Worm (Caenorhabditis elegans): ENCODE measurements around the gene daf-37.

Gene daf-37

DNA sequence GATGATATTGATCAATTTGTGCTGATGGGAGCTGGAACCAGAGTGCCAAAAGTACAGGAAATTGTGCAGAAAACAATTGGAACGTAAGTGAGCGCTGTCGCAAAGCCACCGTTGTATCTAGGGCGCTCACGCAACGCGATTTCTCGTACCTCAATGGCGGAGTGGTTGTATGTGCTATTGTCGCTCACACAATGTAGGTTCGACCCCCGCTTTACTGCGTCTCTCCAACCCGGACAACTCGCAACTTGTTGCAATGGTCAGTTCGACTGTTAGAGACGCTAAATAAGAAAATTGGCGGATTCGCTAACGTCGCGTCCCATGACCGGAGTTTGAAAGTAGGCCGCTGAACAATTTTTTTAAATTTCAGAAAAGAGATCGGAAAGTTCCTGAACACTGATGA is 40.5 kb upstream of the daf-37 start (continued):
- TF ChIP-seq tbp1 (GFP tag; optimal IDR thresholded peaks at IDR 0.05) = peak; percentile 92
- TF ChIP-seq aptf-2 (GFP tag; conservative IDR thresholded peaks at IDR 0.05) = no peak
- TF ChIP-seq madf-6 (GFP tag; IDR thresholded peaks at IDR 0.05) = peak; percentile 55
- TF ChIP-seq K12H6.12 (tag; optimal IDR thresholded peaks at IDR 0.05) = no peak
- peak; percentile 80 for TF ChIP-seq lin-26 (GFP tag; IDR thresholded peaks at IDR 0.05)
- TF ChIP-seq nhr-120 (GFP tag; IDR thresholded peaks at IDR 0.05) = no peak
- peak; percentile 68 for TF ChIP-seq attf-5 (GFP tag; optimal IDR thresholded peaks at IDR 0.05)
- TF ChIP-seq B0336.3 (GFP tag; IDR thresholded peaks at IDR 0.05) = 0 out of 2 replicates have a peak, but pooled peaks have one; percentile 13
- peak; percentile 73 for TF ChIP-seq dox-1 (GFP tag; IDR thresholded peaks at IDR 0.05)
- peak; percentile 37 for TF ChIP-seq madf-10 (tag; optimal IDR thresholded peaks at IDR 0.05)
- TF ChIP-seq ztf-26 (tag; optimal IDR thresholded peaks at IDR 0.05) = peak; percentile 58
- no peak for TF ChIP-seq ztf-3 (GFP tag; optimal IDR thresholded peaks at IDR 0.05)
- TF ChIP-seq somi-1 (GFP tag; optimal IDR thresholded peaks at IDR 0.05) = no peak
- TF ChIP-seq nfya-2 (GFP tag; IDR thresholded peaks at IDR 0.05) = no peak
- no peak for TF ChIP-seq ztf-22 (GFP tag; optimal IDR thresholded peaks at IDR 0.05)
- 0 out of 2 replicates have a peak, but pooled peaks have one; percentile 41 for TF ChIP-seq cebp-2 (GFP tag; IDR thresholded peaks at IDR 0.05)
- no peak for TF ChIP-seq ets-4 (GFP tag; optimal IDR thresholded peaks at IDR 0.05)
- TF ChIP-seq atf-7 (tag; optimal IDR thresholded peaks at IDR 0.05) = peak; percentile 40
- TF ChIP-seq hlh-26 (GFP tag; conservative IDR thresholded peaks at IDR 0.05) = no peak
- 0 out of 2 replicates have a peak, but pooled peaks have one; percentile 11 for TF ChIP-seq cebp-1 (GFP tag; IDR thresholded peaks at IDR 0.05)
- TF ChIP-seq cebp-1 (tag; optimal IDR thresholded peaks at IDR 0.05) = peak; percentile 62
- TF ChIP-seq ceh-91 (GFP tag; IDR thresholded peaks at IDR 0.05) = no peak
- TF ChIP-seq fkh-3 (tag; optimal IDR thresholded peaks at IDR 0.05) = peak; percentile 63
- TF ChIP-seq ceh-58 (GFP tag; IDR thresholded peaks at IDR 0.05) = no peak
- peak; percentile 17 for TF ChIP-seq F52B5.7 (tag; optimal IDR thresholded peaks at IDR 0.05)
- TF ChIP-seq F57A8.1 (GFP tag; optimal IDR thresholded peaks at IDR 0.05) = no peak
- peak; percentile 62 for TF ChIP-seq lin-54 (GFP tag; optimal IDR thresholded peaks at IDR 0.05)
- no peak for TF ChIP-seq zfh-2 (GFP tag; conservative IDR thresholded peaks at IDR 0.05)
- TF ChIP-seq hmg-1.2 (GFP tag; IDR thresholded peaks at IDR 0.05) = peak; percentile 41
- TF ChIP-seq pbrm-1 (GFP tag; IDR thresholded peaks at IDR 0.05) = peak; percentile 16; the same call in 1 of the 2 replicates
- TF ChIP-seq Y95B8A.8 (GFP tag; IDR thresholded peaks at IDR 0.05) = no peak
- no peak for TF ChIP-seq unc-62 (GFP tag; optimal IDR thresholded peaks at IDR 0.05)
- peak; percentile 43 for TF ChIP-seq lsl-1 (GFP tag; optimal IDR thresholded peaks at IDR 0.05)
- TF ChIP-seq die-1 (tag; optimal IDR thresholded peaks at IDR 0.05) = peak; percentile 70
- peak; percentile 47 to 49 for TF ChIP-seq rec-8 (tag; optimal IDR thresholded peaks at IDR 0.05)
- no peak for TF ChIP-seq lin-40 (tag; optimal IDR thresholded peaks at IDR 0.05)
- 0 out of 2 replicates have a peak, but pooled peaks have one; percentile 15 for TF ChIP-seq bed-2 (GFP tag; IDR thresholded peaks at IDR 0.05)
- peak; percentile 56 for TF ChIP-seq snpc-3.4 (tag; optimal IDR thresholded peaks at IDR 0.05)
- no peak for TF ChIP-seq F22D6.2 (tag; optimal IDR thresholded peaks at IDR 0.05)
- peak; percentile 27 for TF ChIP-seq sptf-2 (GFP tag; optimal IDR thresholded peaks at IDR 0.05)
- TF ChIP-seq unc-130 (GFP tag; optimal IDR thresholded peaks at IDR 0.05) = peak; percentile 1
- TF ChIP-seq nfyb-1 (GFP tag; IDR thresholded peaks at IDR 0.05) = peak; percentile 63
- TF ChIP-seq lir-1 (GFP tag; conservative IDR thresholded peaks at IDR 0.05) = no peak
- no peak for TF ChIP-seq nhr-179 (tag; optimal IDR thresholded peaks at IDR 0.05)
- no peak for TF ChIP-seq pha-4 (tag; optimal IDR thresholded peaks at IDR 0.05)
- no peak for TF ChIP-seq Y56A3A.18 (GFP tag; IDR thresholded peaks at IDR 0.05)
- TF ChIP-seq lsy-27 (tag; optimal IDR thresholded peaks at IDR 0.05; ENCODE audit: borderline replicate concordance, insufficient read depth) = no peak
- no peak for TF ChIP-seq him-1 (tag; optimal IDR thresholded peaks at IDR 0.05)
- TF ChIP-seq attf-3 (GFP tag; conservative IDR thresholded peaks at IDR 0.05) = no peak
